Fruit fly (Drosophila melanogaster) whole organism, prepupa: ENCODE measurements around the gene CG33523.

ENCODE experiments used
- Blimp-1 ChIP-seq: fragments of 200-800 bp; sonication (Bioruptor generic); optimal IDR thresholded peaks from 3 replicates; lab custom pipeline; 2017; ENCODE audit warnings: missing biosample characterization, missing genetic modification characterization, mild to moderate bottlenecking, moderate library complexity, missing genetic modification reagents
- CG10669 ChIP-seq: fragments of 200-800 bp; sonication (Bioruptor generic); optimal IDR thresholded peaks from 3 replicates; lab custom pipeline; 2018; ENCODE audit warnings: missing biosample characterization, mild to moderate bottlenecking, missing genetic modification characterization, moderate library complexity
- CG11902 ChIP-seq: fragments of 200-800 bp; sonication (Bioruptor generic); optimal IDR thresholded peaks from 3 replicates; lab custom pipeline; 2016; ENCODE audit warnings: missing biosample characterization, missing genetic modification characterization
- CG15336 ChIP-seq: fragments of 200-800 bp; sonication (Bioruptor generic); IDR thresholded peaks from 2 replicates; pipeline ENCODE4 v1.3.6; 2022; ENCODE audit warnings: missing biosample characterization, missing genetic modification characterization
- CG16779 ChIP-seq: fragments of 200-800 bp; sonication (Bioruptor generic); optimal IDR thresholded peaks from 3 replicates; lab custom pipeline; 2017; ENCODE audit warnings: missing biosample characterization, mild to moderate bottlenecking, missing genetic modification characterization
- CG3032 ChIP-seq: fragments of 200-800 bp; optimal IDR thresholded peaks from 2 replicates; lab custom pipeline; 2019; ENCODE audit warnings: missing biosample characterization, mild to moderate bottlenecking, missing genetic modification characterization, moderate library complexity
- CG31627 ChIP-seq: fragments of 200-800 bp; sonication (Bioruptor generic); optimal IDR thresholded peaks from 3 replicates; lab custom pipeline; 2016; ENCODE audit warnings: missing biosample characterization, missing genetic modification characterization
- CG32006 ChIP-seq: fragments of 200-800 bp; sonication (Bioruptor generic); optimal IDR thresholded peaks from 3 replicates; lab custom pipeline; 2017; ENCODE audit warnings: missing biosample characterization, mild to moderate bottlenecking, missing genetic modification characterization
- CG34406 ChIP-seq: fragments of 200-800 bp; sonication (Bioruptor generic); optimal IDR thresholded peaks from 3 replicates; lab custom pipeline; 2016; ENCODE audit warnings: missing biosample characterization, missing genetic modification characterization
- CG3919 ChIP-seq: fragments of 200-800 bp; sonication (Bioruptor generic); optimal IDR thresholded peaks from 3 replicates; lab custom pipeline; 2016; ENCODE audit warnings: missing biosample characterization, missing genetic modification characterization
- CG4318 ChIP-seq: fragments of 200-800 bp; sonication (Bioruptor generic); optimal IDR thresholded peaks from 3 replicates; lab custom pipeline; 2017; ENCODE audit warnings: missing biosample characterization, mild to moderate bottlenecking, missing genetic modification characterization
- CG6163 ChIP-seq: fragments of 200-800 bp; sonication (Bioruptor generic); IDR thresholded peaks from 3 replicates; pipeline ENCODE4 v1.3.6; 2022; ENCODE audit warnings: missing biosample characterization, missing genetic modification characterization
- CG6792 ChIP-seq: fragments of 200-800 bp; sonication (Bioruptor generic); optimal IDR thresholded peaks from 3 replicates; lab custom pipeline; 2016; ENCODE audit warnings: missing biosample characterization, missing genetic modification characterization
- CG7368 ChIP-seq: fragments of 200-800 bp; sonication (Bioruptor generic); optimal IDR thresholded peaks from 3 replicates; lab custom pipeline; 2016; ENCODE audit warnings: missing biosample characterization, missing genetic modification characterization
- CG8119 ChIP-seq: fragments of 200-800 bp; sonication (Bioruptor generic); IDR thresholded peaks from 3 replicates; pipeline ENCODE4 v1.3.6; 2022; ENCODE audit warnings: missing biosample characterization, missing genetic modification characterization
- CG8319 ChIP-seq: fragments of 200-800 bp; sonication (Bioruptor generic); optimal IDR thresholded peaks from 3 replicates; lab custom pipeline; 2016; ENCODE audit warnings: missing biosample characterization, missing genetic modification characterization
- Eip75B ChIP-seq: fragments of 200-800 bp; sonication (Bioruptor generic); optimal IDR thresholded peaks from 3 replicates; lab custom pipeline; 2016; ENCODE audit warnings: missing biosample characterization, missing genetic modification characterization
- Eip78C ChIP-seq: fragments of 200-800 bp; sonication (Bioruptor generic); peaks from one replicate; lab custom pipeline; 2016; ENCODE audit warnings: missing biosample characterization, missing genetic modification characterization
- Ets21C ChIP-seq: fragments of 200-800 bp; sonication (Bioruptor generic); optimal IDR thresholded peaks from 3 replicates; lab custom pipeline; 2016; ENCODE audit warnings: missing biosample characterization, missing genetic modification characterization
- Ets96B ChIP-seq: fragments of 200-800 bp; optimal IDR thresholded peaks from 2 replicates; lab custom pipeline; 2019; ENCODE audit warnings: missing biosample characterization, mild to moderate bottlenecking, missing genetic modification characterization, moderate library complexity
- Gug ChIP-seq: fragments of 200-800 bp; sonication (Bioruptor generic); IDR thresholded peaks from 2 replicates; pipeline ENCODE4 v1.3.6; 2022; ENCODE audit warnings: missing biosample characterization, missing genetic modification characterization
- Hr38 ChIP-seq: sonication (Bioruptor generic); optimal IDR thresholded peaks from 2 replicates; lab custom pipeline; 2016; ENCODE audit warnings: missing biosample characterization, missing genetic modification characterization
- Hr39 ChIP-seq: fragments of 200-800 bp; sonication (Bioruptor generic); optimal IDR thresholded peaks from 2 replicates; lab custom pipeline; 2016; ENCODE audit warnings: missing biosample characterization, missing genetic modification characterization
- Met ChIP-seq: fragments of 200-800 bp; sonication (Bioruptor generic); optimal IDR thresholded peaks from 3 replicates; lab custom pipeline; 2016; ENCODE audit warnings: missing biosample characterization, missing genetic modification characterization
- OdsH ChIP-seq: fragments of 200-800 bp; sonication (Bioruptor generic); optimal IDR thresholded peaks from 3 replicates; lab custom pipeline; 2016; ENCODE audit warnings: missing biosample characterization, missing genetic modification characterization
- Smox ChIP-seq: fragments of 200-800 bp; sonication (Bioruptor generic); optimal IDR thresholded peaks from 3 replicates; lab custom pipeline; 2016; ENCODE audit warnings: missing biosample characterization, missing genetic modification characterization
- Sox102F ChIP-seq: fragments of 200-800 bp; sonication (Bioruptor generic); optimal IDR thresholded peaks from 2 replicates; lab custom pipeline; 2016; ENCODE audit warnings: missing biosample characterization, mild to moderate bottlenecking, missing genetic modification characterization
- Sox14 ChIP-seq: fragments of 200-800 bp; sonication (Bioruptor generic); optimal IDR thresholded peaks from 3 replicates; lab custom pipeline; 2016; ENCODE audit warnings: missing biosample characterization, missing genetic modification characterization
- Sox15 ChIP-seq: fragments of 200-800 bp; sonication (Bioruptor generic); optimal IDR thresholded peaks from 3 replicates; lab custom pipeline; 2016; ENCODE audit warnings: missing biosample characterization, missing genetic modification characterization
- achi ChIP-seq: fragments of 200-800 bp; sonication (Bioruptor generic); optimal IDR thresholded peaks from 3 replicates; lab custom pipeline; 2016; ENCODE audit warnings: missing biosample characterization, missing genetic modification characterization
- acj6 ChIP-seq: fragments of 200-800 bp; sonication (Bioruptor generic); optimal IDR thresholded peaks from 3 replicates; lab custom pipeline; 2016; ENCODE audit warnings: missing biosample characterization, missing genetic modification characterization
- eg ChIP-seq: fragments of 200-800 bp; sonication (Bioruptor generic); IDR thresholded peaks from 3 replicates; pipeline ENCODE4 v1.3.6; 2022; ENCODE audit warnings: missing biosample characterization, missing genetic modification characterization
- esn ChIP-seq: fragments of 200-800 bp; sonication (Bioruptor generic); optimal IDR thresholded peaks from 2 replicates; lab custom pipeline; 2016; ENCODE audit warnings: missing biosample characterization, mild to moderate bottlenecking, missing genetic modification characterization, moderate library complexity
- fd59A ChIP-seq: fragments of 200-800 bp; sonication (Bioruptor generic); optimal IDR thresholded peaks from 2 replicates; lab custom pipeline; 2017; ENCODE audit warnings: missing biosample characterization, mild to moderate bottlenecking, missing genetic modification characterization, missing genetic modification reagents
- lz ChIP-seq: fragments of 200-800 bp; sonication (Bioruptor generic); optimal IDR thresholded peaks from 3 replicates; lab custom pipeline; 2016; ENCODE audit warnings: missing biosample characterization, missing genetic modification characterization
- net ChIP-seq: fragments of 200-800 bp; sonication (Bioruptor generic); optimal IDR thresholded peaks from 3 replicates; lab custom pipeline; 2016; ENCODE audit warnings: missing biosample characterization, missing genetic modification characterization
- pdm3 ChIP-seq: fragments of 200-800 bp; sonication (Bioruptor generic); optimal IDR thresholded peaks from 3 replicates; lab custom pipeline; 2016; ENCODE audit warnings: missing biosample characterization, missing genetic modification characterization
- salr ChIP-seq, 2 experiments: fragments of 200-800 bp; sonication (Bioruptor generic); optimal IDR thresholded peaks; 3 replicates each; lab custom pipeline; 2016 to 2018; ENCODE audit warnings: missing biosample characterization in 2 of 2, missing genetic modification characterization in 2 of 2, mild to moderate bottlenecking in 1 of 2
- spab ChIP-seq: fragments of 200-800 bp; sonication (Bioruptor generic); optimal IDR thresholded peaks from 2 replicates; lab custom pipeline; 2017; ENCODE audit warnings: missing biosample characterization, mild to moderate bottlenecking, missing genetic modification characterization, missing genetic modification reagents
- ss ChIP-seq, 2 experiments: fragments of 200-800 bp; sonication (Bioruptor generic); optimal IDR thresholded peaks; 2 replicates in 1 of 2; 3 replicates in 1 of 2; lab custom pipeline; 2017 to 2018; ENCODE audit warnings: mild to moderate bottlenecking in 2 of 2, missing biosample characterization in 2 of 2, missing genetic modification characterization in 2 of 2, moderate library complexity in 1 of 2
- svp ChIP-seq: fragments of 200-800 bp; sonication (Bioruptor generic); peaks from one replicate; lab custom pipeline; 2016; ENCODE audit warnings: missing biosample characterization, missing genetic modification characterization
- vri ChIP-seq: fragments of 200-800 bp; sonication (Bioruptor generic); optimal IDR thresholded peaks from 3 replicates; lab custom pipeline; 2016; ENCODE audit warnings: missing biosample characterization, mild to moderate bottlenecking, missing genetic modification characterization

Gene CG33523

dm6 chr3L:5923646-5924122 is at the start of gene CG33523:
Gene CG33523 (plus strand): TSS chr3L:5923862.
- TF ChIP-seq Hr38: no peak
- no peak for TF ChIP-seq CG34406 (GFP tag; lab: Kevin White, UChicago)
- no peak for TF ChIP-seq CG3919 (GFP tag; lab: Kevin White, UChicago)
- TF ChIP-seq lz (GFP tag; lab: Kevin White, UChicago): no peak
- TF ChIP-seq Ets21C (GFP tag; lab: Kevin White, UChicago): no peak
- no peak for TF ChIP-seq vri (GFP tag; lab: Kevin White, UChicago)
- TF ChIP-seq CG6163 (GFP tag; lab: Robert Waterston, UW): no peak
- TF ChIP-seq Eip75B (GFP tag; lab: Kevin White, UChicago): no peak
- no peak for TF ChIP-seq Gug (GFP tag; lab: Robert Waterston, UW)
- TF ChIP-seq net (GFP tag; lab: Kevin White, UChicago): no peak
- no peak for TF ChIP-seq CG16779 (tag; lab: Kevin White, UChicago)
- no peak for TF ChIP-seq Ets96B (tag; lab: Kevin White, UChicago)
- no peak for TF ChIP-seq CG6792 (GFP tag; lab: Kevin White, UChicago)
- no peak for TF ChIP-seq CG15336 (GFP tag; lab: Robert Waterston, UW)
- no peak for TF ChIP-seq CG10669 (GFP tag; lab: Kevin White, UChicago)
- TF ChIP-seq Blimp-1 (GFP tag; lab: Kevin White, UChicago): no peak
- TF ChIP-seq salr (GFP tag; optimal IDR thresholded peaks at IDR 0.05; lab: Kevin White, UChicago): no peak
- no peak for TF ChIP-seq CG4318 (GFP tag; lab: Kevin White, UChicago)
- no peak for TF ChIP-seq svp (GFP tag; lab: Kevin White, UChicago)
- no peak for TF ChIP-seq CG7368

- no peak for TF ChIP-seq CG10669 (GFP tag; lab: Kevin White, UChicago)
- no peak for TF ChIP-seq eg (GFP tag; lab: Robert Waterston, UW)
- TF ChIP-seq CG8319 (GFP tag; lab: Kevin White, UChicago): no peak
- no peak for TF ChIP-seq Sox14 (GFP tag; lab: Kevin White, UChicago)
- no peak for TF ChIP-seq Ets21C (GFP tag; lab: Kevin White, UChicago)
- no peak for TF ChIP-seq Eip78C (GFP tag; lab: Kevin White, UChicago)
- TF ChIP-seq Ets96B (tag; lab: Kevin White, UChicago): no peak
- no peak for TF ChIP-seq CG6792 (GFP tag; lab: Kevin White, UChicago)
- TF ChIP-seq CG8119: no peak
- no peak for TF ChIP-seq CG3032 (tag; lab: Kevin White, UChicago)
- TF ChIP-seq Sox15 (GFP tag; lab: Kevin White, UChicago): no peak
- no peak for TF ChIP-seq CG11902 (GFP tag; lab: Kevin White, UChicago)
- TF ChIP-seq CG31627 (GFP tag; lab: Kevin White, UChicago): no peak
- no peak for TF ChIP-seq salr (GFP tag; optimal IDR thresholded peaks at IDR 0.05; lab: Kevin White, UChicago)
Measured at dm6 chr3L:5878734-5879291, 44.8 kb upstream of the CG33523 start.

DNA sequence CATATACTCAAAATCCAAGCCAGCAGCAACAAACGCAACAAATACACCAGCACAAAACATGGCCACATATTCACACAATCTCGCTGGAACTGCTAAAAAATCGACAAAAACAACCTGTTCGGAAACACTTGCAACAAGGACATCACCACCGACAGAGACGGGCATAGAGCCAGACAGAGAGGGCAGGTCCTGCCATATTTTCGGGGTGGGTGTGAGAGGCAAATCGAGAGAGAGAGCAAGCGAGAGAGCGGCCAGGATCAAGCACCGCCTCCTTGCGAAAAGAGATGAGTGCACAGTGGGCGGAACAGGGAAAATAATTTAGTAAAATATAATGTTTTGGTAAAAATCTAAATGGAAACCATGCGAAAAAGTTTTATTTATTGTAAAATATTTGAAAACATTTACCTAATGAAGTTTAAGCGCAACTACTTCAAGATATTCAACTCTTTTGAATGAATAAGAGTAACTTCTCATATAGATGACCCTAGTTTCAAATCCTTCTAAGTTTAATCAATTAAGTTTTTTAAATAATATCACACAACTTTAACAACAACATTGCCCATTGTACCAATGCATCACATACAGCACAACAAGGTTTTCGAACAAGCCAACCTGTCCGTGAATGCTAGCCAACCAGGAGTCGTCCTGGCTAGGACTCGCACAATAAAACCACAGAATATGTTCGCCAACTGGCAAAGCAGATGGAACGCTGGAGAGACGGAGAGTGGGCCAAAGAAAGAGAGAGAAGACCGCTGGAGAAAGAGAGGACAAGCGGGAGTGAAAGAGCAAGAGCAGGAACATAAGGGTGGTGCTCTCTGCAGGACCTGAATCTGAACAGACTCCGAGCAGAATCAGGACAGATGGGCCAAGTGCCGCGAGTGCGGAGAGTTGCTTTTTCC is 42.1 kb upstream of the CG33523 start:
- peak; percentile 43 for TF ChIP-seq CG31627 (GFP tag; lab: Kevin White, UChicago)
- peak; percentile 63 for TF ChIP-seq Met (GFP tag; lab: Kevin White, UChicago)
- peak; percentile 31 for TF ChIP-seq pdm3 (GFP tag; lab: Kevin White, UChicago)
- peak; percentile 30 for TF ChIP-seq achi (GFP tag; lab: Kevin White, UChicago)
- TF ChIP-seq CG32006: no peak
- no peak for TF ChIP-seq esn (GFP tag; lab: Kevin White, UChicago)
- peak; percentile 26 for TF ChIP-seq Sox102F (GFP tag; lab: Kevin White, UChicago)
- TF ChIP-seq ss (GFP tag; optimal IDR thresholded peaks at IDR 0.05; lab: Kevin White, UChicago): no peak
- 0 out of 3 replicates have a peak, but pooled peaks have one; percentile 13 for TF ChIP-seq CG8119
- TF ChIP-seq Ets21C (GFP tag; lab: Kevin White, UChicago): peak; percentile 4
- peak; percentile 31 for TF ChIP-seq acj6 (GFP tag; lab: Kevin White, UChicago)
- TF ChIP-seq Smox (GFP tag; lab: Kevin White, UChicago): peak; percentile 49
- TF ChIP-seq spab (GFP tag; lab: Kevin White, UChicago): no peak
- peak; percentile 27 for TF ChIP-seq Sox14 (GFP tag; lab: Kevin White, UChicago)
- peak; percentile 18 for TF ChIP-seq fd59A
- no peak for TF ChIP-seq Ets96B (tag; lab: Kevin White, UChicago)
- peak; percentile 20 for TF ChIP-seq OdsH (GFP tag; lab: Kevin White, UChicago)
- TF ChIP-seq vri (GFP tag; lab: Kevin White, UChicago): no peak
- TF ChIP-seq CG6792 (GFP tag; lab: Kevin White, UChicago): peak; percentile 28
- peak; percentile 18 for TF ChIP-seq CG34406 (GFP tag; lab: Kevin White, UChicago)
- TF ChIP-seq Hr39: peak; percentile 22
